Fruit fly (Drosophila melanogaster): ENCODE measurements around the gene cv.

dm6 chrX:5671537-5672029, 18.2 kb upstream of the cv start, which contains the start of gene Rab18:
- no peak for TF ChIP-seq CG8478 (optimal IDR thresholded peaks at IDR 0.05)
- TF ChIP-seq CTCF (optimal IDR thresholded peaks at IDR 0.05) = peak in 1 of 2 experiments; percentile 16
